Fruit fly (Drosophila melanogaster): ENCODE measurements around the gene CG2217.
A peak's percentile ranks its signal among the peaks of the same experiment; 100 is the strongest.

Gene CG2217

dm6 chr3R:30465775-30466494, 43.2 kb upstream of the CG2217 start, which contains the start of gene PH4alphaEFB (continued):
- TF ChIP-seq mam (GFP tag; optimal IDR thresholded peaks at IDR 0.05) (no peak), CG11695 (GFP tag; IDR thresholded peaks at IDR 0.05) (0 out of 3 replicates have a peak, but pooled peaks have one; percentile 21), CG3163 (GFP tag; optimal IDR thresholded peaks at IDR 0.05) (peak; percentile 99), Sox102F (GFP tag; optimal IDR thresholded peaks at IDR 0.05) (no peak), ci (GFP tag; IDR thresholded peaks at IDR 0.05) (peak; percentile 68; the same call in 2 of the 3 replicates), E2f2 (GFP tag; IDR thresholded peaks at IDR 0.05) (peak; percentile 92), CG11504 (tag; optimal IDR thresholded peaks at IDR 0.05) (peak; percentile 29), C15 (GFP tag; IDR thresholded peaks at IDR 0.05) (no peak), chm (GFP tag; IDR thresholded peaks at IDR 0.05) (no peak; the same call in 1 of the 2 replicates), Hr78 (GFP tag; optimal IDR thresholded peaks at IDR 0.05) (peak in 1 of 2 experiments; percentile 3), NK7.1 (GFP tag; optimal IDR thresholded peaks at IDR 0.05) (no peak), Dp (GFP tag; optimal IDR thresholded peaks at IDR 0.05) (peak; percentile 85), CG7372 (GFP tag; IDR thresholded peaks at IDR 0.05) (no peak), B-H2 (GFP tag; optimal IDR thresholded peaks at IDR 0.05) (peak; percentile 7), CG7839 (tag; optimal IDR thresholded peaks at IDR 0.05) (peak; percentile 12), nau (GFP tag; optimal IDR thresholded peaks at IDR 0.05) (peak; percentile 34), YL-1 (GFP tag; optimal IDR thresholded peaks at IDR 0.05) (peak; percentile 27), crp (GFP tag; optimal IDR thresholded peaks at IDR 0.05) (peak; percentile 20 to 84), odd (GFP tag; optimal IDR thresholded peaks at IDR 0.05) (peak; percentile 1), pho (GFP tag; optimal IDR thresholded peaks at IDR 0.05) (no peak), Nf-YC (tag; optimal IDR thresholded peaks at IDR 0.05) (peak; percentile 34), CG10431 (GFP tag; optimal IDR thresholded peaks at IDR 0.05) (peak; percentile 5), Med (GFP tag) (peak; percentile 43), CG30020 (tag; optimal IDR thresholded peaks at IDR 0.05) (peak; percentile 7), mirr (GFP tag; optimal IDR thresholded peaks at IDR 0.05) (peak; percentile 14), gsb-n (tag; optimal IDR thresholded peaks at IDR 0.05) (peak; percentile 78), Ptx1 (GFP tag; IDR thresholded peaks at IDR 0.05) (no peak), Dll (GFP tag; IDR thresholded peaks at IDR 0.05; ENCODE audit: partially characterized antibody) (peak; percentile 22; the same call in 1 of the 4 replicates), gcm (GFP tag; optimal IDR thresholded peaks at IDR 0.05) (peak; percentile 64), Fer1 (GFP tag; optimal IDR thresholded peaks at IDR 0.05) (peak; percentile 45), CHES-1-like (GFP tag; optimal IDR thresholded peaks at IDR 0.05) (no peak), CG5245 (GFP tag; optimal IDR thresholded peaks at IDR 0.05) (no peak), Hmr (GFP tag; optimal IDR thresholded peaks at IDR 0.05) (peak; percentile 0), ac (GFP tag; optimal IDR thresholded peaks at IDR 0.05) (no peak), kni (GFP tag; optimal IDR thresholded peaks at IDR 0.05) (peak; percentile 3), D19A (tag; optimal IDR thresholded peaks at IDR 0.05) (peak; percentile 43), lbe (GFP tag; optimal IDR thresholded peaks at IDR 0.05) (peak; percentile 47), CTCF (GFP tag; optimal IDR thresholded peaks at IDR 0.05) (peak; percentile 1), CG13287 (GFP tag; IDR thresholded peaks at IDR 0.05; ENCODE audit: partially characterized antibody) (peak; percentile 45), gfzf (GFP tag; optimal IDR thresholded peaks at IDR 0.05) (peak; percentile 33), CG6654 (GFP tag; optimal IDR thresholded peaks at IDR 0.05) (no peak), sens (GFP tag) (peak; percentile 94), gt (GFP tag; IDR thresholded peaks at IDR 0.05) (no peak)
